Worm (Caenorhabditis elegans) whole organism, young adult: ENCODE measurements around the gene mrps-7.

Experiments used
- B0336.3 ChIP-seq: fragments of 200-800 bp; sonication (Bioruptor generic); IDR thresholded peaks from 2 replicates; pipeline ENCODE4 v1.3.6; 2022; ENCODE audit warnings: missing genetic modification characterization, missing compliant biosample characterization
- D2030.7 ChIP-seq: fragments of 200-800 bp; sonication (Bioruptor generic); IDR thresholded peaks from 2 replicates; pipeline ENCODE4 v1.3.6; 2022; ENCODE audit warnings: missing genetic modification reagents, missing genetic modification characterization, missing compliant biosample characterization
- F10E7.11 ChIP-seq: sonication (generic microtip); optimal IDR thresholded peaks from 2 replicates; lab custom pipeline; 2017; ENCODE audit warnings: mild to moderate bottlenecking, missing genetic modification characterization, moderate library complexity, missing compliant biosample characterization
- F37B4.10 ChIP-seq: fragments of 200-800 bp; sonication (Bioruptor generic); IDR thresholded peaks from 2 replicates; pipeline ENCODE4 v1.3.6; 2022; ENCODE audit warnings: missing genetic modification characterization, missing compliant biosample characterization
- K11D2.4 ChIP-seq: fragments of 200-800 bp; sonication (Bioruptor generic); IDR thresholded peaks from 2 replicates; pipeline ENCODE4 v1.3.6; 2022; ENCODE audit warnings: missing genetic modification reagents, missing genetic modification characterization, missing compliant biosample characterization
- K12H6.12 ChIP-seq: fragments of 200-800 bp; sonication (Bioruptor generic); optimal IDR thresholded peaks from 2 replicates; lab custom pipeline; 2018; ENCODE audit warnings: mild to moderate bottlenecking, missing genetic modification characterization, missing compliant biosample characterization
- Y79H2A.3 ChIP-seq: fragments of 200-800 bp; sonication (Bioruptor generic); conservative IDR thresholded peaks from 2 replicates; pipeline ENCODE4 v1.3.6; 2022; ENCODE audit warnings: missing genetic modification reagents, missing genetic modification characterization, missing compliant biosample characterization
- ama-1 ChIP-seq, 3 experiments: fragments of 150-350 bp in 1 of 3; sonication (generic microtip) in 2 of 3; optimal IDR thresholded peaks; 2 replicates each; lab custom pipeline; 2014 to 2018; ENCODE audit warnings: missing biosample characterization in 2 of 3, missing genetic modification characterization in 2 of 3, missing genetic modification reagents in 2 of 3
- aptf-2 ChIP-seq: fragments of 200-800 bp; sonication (Bioruptor generic); conservative IDR thresholded peaks from 2 replicates; pipeline ENCODE4 v1.3.6; 2022; ENCODE audit warnings: missing genetic modification reagents, missing genetic modification characterization, missing compliant biosample characterization
- atf-7 ChIP-seq: sonication (generic microtip); optimal IDR thresholded peaks from 2 replicates; lab custom pipeline; 2017; ENCODE audit warnings: mild to moderate bottlenecking, missing genetic modification characterization, missing compliant biosample characterization
- attf-3 ChIP-seq: fragments of 200-800 bp; sonication (Bioruptor generic); conservative IDR thresholded peaks from 2 replicates; pipeline ENCODE4 v1.3.6; 2022; ENCODE audit warnings: missing genetic modification reagents, missing genetic modification characterization, missing compliant biosample characterization
- attf-5 ChIP-seq: fragments of 200-800 bp; sonication (Bioruptor generic); optimal IDR thresholded peaks from 2 replicates; lab custom pipeline; 2018; ENCODE audit warnings: mild to moderate bottlenecking, missing genetic modification characterization, missing compliant biosample characterization
- bed-1 ChIP-seq: fragments of 200-800 bp; sonication (Bioruptor generic); IDR thresholded peaks from 2 replicates; pipeline ENCODE4 v1.3.6; 2022; ENCODE audit warnings: missing genetic modification reagents, missing genetic modification characterization, missing compliant biosample characterization
- cebp-1 ChIP-seq, 2 experiments: fragments of 200-800 bp in 1 of 2; sonication (Bioruptor generic) in 1 of 2; sonication (generic microtip) in 1 of 2; IDR thresholded peaks in 1 of 2; optimal IDR thresholded peaks in 1 of 2; 2 replicates each; pipeline versions ENCODE4 v1.3.6 to Lab custom; 2017 to 2022; ENCODE audit warnings: missing compliant biosample characterization in 2 of 2, missing genetic modification characterization in 2 of 2, mild to moderate bottlenecking in 1 of 2, missing genetic modification reagents in 1 of 2, moderate library complexity in 1 of 2
- cebp-2 ChIP-seq: fragments of 200-800 bp; sonication (Bioruptor generic); IDR thresholded peaks from 2 replicates; pipeline ENCODE4 v1.3.6; 2022; ENCODE audit warnings: missing genetic modification characterization, missing compliant biosample characterization
- ceh-100 ChIP-seq: fragments of 200-800 bp; sonication (Bioruptor generic); IDR thresholded peaks from 2 replicates; pipeline ENCODE4 v1.3.6; 2022; ENCODE audit warnings: missing genetic modification reagents, missing genetic modification characterization, missing compliant biosample characterization
- ceh-40 ChIP-seq: fragments of 200-800 bp; sonication (Bioruptor generic); IDR thresholded peaks from 2 replicates; pipeline ENCODE4 v1.3.6; 2022; ENCODE audit warnings: missing genetic modification characterization, missing compliant biosample characterization
- dox-1 ChIP-seq: fragments of 200-800 bp; sonication (Bioruptor generic); IDR thresholded peaks from 2 replicates; pipeline ENCODE4 v1.3.6; 2022; ENCODE audit warnings: missing genetic modification reagents, missing genetic modification characterization, missing compliant biosample characterization
- efl-1 ChIP-seq: fragments of 150-350 bp; optimal IDR thresholded peaks from 2 replicates; lab custom pipeline; 2014; ENCODE audit warnings: missing biosample characterization, missing genetic modification reagents, missing genetic modification characterization
- egrh-3 ChIP-seq: fragments of 200-800 bp; sonication (Bioruptor generic); IDR thresholded peaks from 2 replicates; pipeline ENCODE4 v1.3.6; 2022; ENCODE audit warnings: missing genetic modification reagents, missing genetic modification characterization, missing compliant biosample characterization
- ekl-4 ChIP-seq: fragments of 200-800 bp; sonication (Bioruptor generic); IDR thresholded peaks from 2 replicates; pipeline ENCODE4 v1.3.6; 2022; ENCODE audit warnings: missing genetic modification reagents, missing genetic modification characterization, missing compliant biosample characterization
- hmg-1.2 ChIP-seq: fragments of 200-800 bp; sonication (Bioruptor generic); IDR thresholded peaks from 2 replicates; pipeline ENCODE4 v1.3.6; 2022; ENCODE audit warnings: missing genetic modification reagents, missing genetic modification characterization, missing compliant biosample characterization
- hrde-1 ChIP-seq: sonication (generic microtip); optimal IDR thresholded peaks from 2 replicates; lab custom pipeline; 2016; ENCODE audit warnings: missing genetic modification characterization, mild to moderate bottlenecking, missing compliant biosample characterization, moderate library complexity, missing genotype, missing genetic modification reagents, borderline replicate concordance
- hsf-1 ChIP-seq: fragments of 200-800 bp; sonication (Bioruptor generic); IDR thresholded peaks from 2 replicates; pipeline ENCODE4 v1.3.6; 2022; ENCODE audit warnings: missing genetic modification reagents, missing genetic modification characterization, missing compliant biosample characterization
- let-607 ChIP-seq, 2 experiments: fragments of 200-800 bp in 1 of 2; sonication (Bioruptor generic) in 1 of 2; sonication (generic microtip) in 1 of 2; optimal IDR thresholded peaks; 2 replicates each; lab custom pipeline; 2016 to 2018; ENCODE audit warnings: mild to moderate bottlenecking in 2 of 2, missing compliant biosample characterization in 2 of 2, missing genetic modification characterization in 2 of 2, moderate library complexity in 2 of 2, missing genotype in 1 of 2
- lin-35 ChIP-seq, 3 experiments: fragments of 150-350 bp in 2 of 3; sonication (generic microtip) in 1 of 3; optimal IDR thresholded peaks; 2 replicates each; lab custom pipeline; 2014 to 2018; ENCODE audit warnings: missing biosample characterization in 3 of 3, missing genetic modification characterization in 3 of 3, missing genetic modification reagents in 3 of 3
- lin-40 ChIP-seq: sonication (generic microtip); optimal IDR thresholded peaks from 2 replicates; lab custom pipeline; 2016; ENCODE audit warnings: missing genetic modification characterization, mild to moderate bottlenecking, missing compliant biosample characterization, missing genotype, missing genetic modification reagents
- lir-1 ChIP-seq: fragments of 200-800 bp; sonication (Bioruptor generic); conservative IDR thresholded peaks from 2 replicates; pipeline ENCODE4 v1.3.6; 2022; ENCODE audit warnings: missing genetic modification reagents, missing genetic modification characterization, missing compliant biosample characterization
- mel-28 ChIP-seq: sonication (generic microtip); optimal IDR thresholded peaks from 2 replicates; lab custom pipeline; 2016; ENCODE audit warnings: borderline replicate concordance, mild to moderate bottlenecking, missing genetic modification characterization, missing compliant biosample characterization
- mxl-1 ChIP-seq: sonication (generic microtip); optimal IDR thresholded peaks from 2 replicates; lab custom pipeline; 2016; ENCODE audit warnings: missing genetic modification characterization, missing compliant biosample characterization
- nfya-1 ChIP-seq: sonication (generic microtip); optimal IDR thresholded peaks from 2 replicates; lab custom pipeline; 2017; ENCODE audit warnings: antibody characterized with exemption, missing compliant biosample characterization, missing genetic modification characterization, borderline replicate concordance; ENCODE audit not compliant: insufficient read depth
- nfyb-1 ChIP-seq: fragments of 200-800 bp; sonication (Bioruptor generic); IDR thresholded peaks from 2 replicates; pipeline ENCODE4 v1.3.6; 2022; ENCODE audit warnings: missing genetic modification reagents, missing genetic modification characterization, missing compliant biosample characterization
- nhr-80 ChIP-seq: sonication (generic microtip); optimal IDR thresholded peaks from 2 replicates; lab custom pipeline; 2016; ENCODE audit warnings: missing genetic modification characterization, missing compliant biosample characterization
- nhr-90 ChIP-seq: sonication (generic microtip); optimal IDR thresholded peaks from 2 replicates; lab custom pipeline; 2016; ENCODE audit warnings: missing genotype, mild to moderate bottlenecking, missing genetic modification characterization, missing compliant biosample characterization
- pbrm-1 ChIP-seq: fragments of 200-800 bp; sonication (Bioruptor generic); IDR thresholded peaks from 2 replicates; pipeline ENCODE4 v1.3.6; 2022; ENCODE audit warnings: missing genetic modification reagents, missing genetic modification characterization, missing compliant biosample characterization
- repo-1 ChIP-seq: sonication (generic microtip); optimal IDR thresholded peaks from 2 replicates; lab custom pipeline; 2017; ENCODE audit warnings: mild to moderate bottlenecking, missing genetic modification characterization, missing compliant biosample characterization
- snpc-1.3 ChIP-seq: sonication (generic microtip); optimal IDR thresholded peaks from 2 replicates; lab custom pipeline; 2017; ENCODE audit warnings: missing genetic modification characterization, mild to moderate bottlenecking, missing compliant biosample characterization, antibody characterized with exemption, moderate library complexity, missing genotype, missing genetic modification reagents; ENCODE audit not compliant: insufficient read depth
- snpc-4 ChIP-seq, 5 experiments: fragments of 150-350 bp in 1 of 5; sonication (generic microtip) in 4 of 5; optimal IDR thresholded peaks; 2 replicates each; lab custom pipeline; 2014 to 2018; ENCODE audit warnings: missing genetic modification characterization in 5 of 5, missing biosample characterization in 3 of 5, antibody characterized with exemption in 2 of 5, mild to moderate bottlenecking in 2 of 5, missing compliant biosample characterization in 2 of 5, missing genotype in 2 of 5, moderate library complexity in 2 of 5, missing genetic modification reagents in 1 of 5
- somi-1 ChIP-seq: fragments of 200-800 bp; sonication (Bioruptor generic); optimal IDR thresholded peaks from 2 replicates; lab custom pipeline; 2018; ENCODE audit warnings: mild to moderate bottlenecking, missing genetic modification characterization, missing compliant biosample characterization
- tbp1 ChIP-seq: fragments of 200-800 bp; sonication (Bioruptor generic); optimal IDR thresholded peaks from 2 replicates; lab custom pipeline; 2018; ENCODE audit warnings: mild to moderate bottlenecking, missing genetic modification characterization, missing compliant biosample characterization
- unc-62 ChIP-seq: fragments of 150-350 bp; optimal IDR thresholded peaks from 2 replicates; lab custom pipeline; 2014; ENCODE audit warnings: missing biosample characterization, missing genetic modification reagents, missing genetic modification characterization
- zfh-2 ChIP-seq: fragments of 200-800 bp; sonication (Bioruptor generic); conservative IDR thresholded peaks from 2 replicates; pipeline ENCODE4 v1.3.6; 2022; ENCODE audit warnings: missing genetic modification reagents, missing genetic modification characterization, missing compliant biosample characterization
- ztf-18 ChIP-seq: sonication (generic microtip); optimal IDR thresholded peaks from 2 replicates; lab custom pipeline; 2016; ENCODE audit warnings: missing genotype, mild to moderate bottlenecking, missing genetic modification characterization, missing compliant biosample characterization
- ztf-26 ChIP-seq: sonication (generic microtip); optimal IDR thresholded peaks from 2 replicates; lab custom pipeline; 2017; ENCODE audit warnings: missing genetic modification characterization, missing compliant biosample characterization

The mrps-7 gene

ce11 chrIV:14793900-14794624, 26.5 kb upstream of the mrps-7 start:
- TF ChIP-seq ekl-4 (no peak), atf-7 (tag; lab: Kevin White, UChicago) (peak; percentile 17), somi-1 (GFP tag; lab: Kevin White, UChicago) (no peak), cebp-1 (GFP tag; IDR thresholded peaks at IDR 0.05; lab: Robert Waterston, UW) (no peak), cebp-1 (tag; optimal IDR thresholded peaks at IDR 0.05; lab: Kevin White, UChicago) (no peak), repo-1 (no peak), snpc-1.3 (tag; lab: Kevin White, UChicago) (no peak), hrde-1 (tag; lab: Kevin White, UChicago) (no peak), ztf-26 (tag; lab: Kevin White, UChicago) (peak; percentile 43), B0336.3 (GFP tag; lab: Robert Waterston, UW) (0 out of 2 replicates have a peak, but pooled peaks have one; percentile 26), Y79H2A.3 (GFP tag; lab: Robert Waterston, UW) (no peak), aptf-2 (no peak), hsf-1 (GFP tag; lab: Robert Waterston, UW) (peak; percentile 54; the same call in 1 of the 2 replicates), dox-1 (GFP tag; lab: Robert Waterston, UW) (no peak), hmg-1.2 (GFP tag; lab: Robert Waterston, UW) (peak; percentile 48; the same call in 1 of the 2 replicates), lir-1 (peak; percentile 39; the same call in 1 of the 2 replicates), mel-28 (tag; lab: Kevin White, UChicago) (no peak), D2030.7 (GFP tag; lab: Robert Waterston, UW) (no peak), nhr-80 (tag; lab: Kevin White, UChicago) (peak; percentile 64), efl-1 (GFP tag; lab: Kevin White, UChicago) (no peak), F37B4.10 (0 out of 2 replicates have a peak, but pooled peaks have one; percentile 36), lin-40 (tag; lab: Kevin White, UChicago) (peak; percentile 45), egrh-3 (GFP tag; lab: Robert Waterston, UW) (0 out of 2 replicates have a peak, but pooled peaks have one; percentile 10), ceh-40 (GFP tag; lab: Robert Waterston, UW) (no peak), cebp-2 (GFP tag; lab: Robert Waterston, UW) (no peak), attf-5 (GFP tag; lab: Kevin White, UChicago) (peak; percentile 62), K11D2.4 (0 out of 2 replicates have a peak, but pooled peaks have one; percentile 12), K12H6.12 (tag; lab: Kevin White, UChicago) (peak; percentile 66), nfyb-1 (GFP tag; lab: Robert Waterston, UW) (0 out of 2 replicates have a peak, but pooled peaks have one; percentile 30), nhr-90 (tag; lab: Kevin White, UChicago) (peak; percentile 38), ceh-100 (GFP tag; lab: Robert Waterston, UW) (no peak; the same call in 1 of the 2 replicates), bed-1 (GFP tag; lab: Robert Waterston, UW) (no peak), mxl-1 (tag; lab: Kevin White, UChicago) (no peak), nfya-1 (tag; lab: Kevin White, UChicago) (no peak), zfh-2 (GFP tag; lab: Robert Waterston, UW) (peak; percentile 51; the same call in 1 of the 2 replicates), tbp1 (no peak), lin-35 (GFP tag; optimal IDR thresholded peaks at IDR 0.05; lab: Kevin White, UChicago) (peak in 1 of 3 experiments; percentile 13), ztf-18 (tag; lab: Kevin White, UChicago) (peak; percentile 50), snpc-4 (GFP tag; optimal IDR thresholded peaks at IDR 0.05; lab: Kevin White, UChicago) (peak; percentile 15), snpc-4 (tag; optimal IDR thresholded peaks at IDR 0.05; lab: Kevin White, UChicago) (peak in 1 of 4 experiments; percentile 3), pbrm-1 (GFP tag; lab: Robert Waterston, UW) (0 out of 2 replicates have a peak, but pooled peaks have one; percentile 6), ama-1 (optimal IDR thresholded peaks at IDR 0.05; lab: Kevin White, UChicago) (peak; percentile 34), ama-1 (GFP tag; optimal IDR thresholded peaks at IDR 0.05; lab: Kevin White, UChicago) (no peak), let-607 (tag; optimal IDR thresholded peaks at IDR 0.05; lab: Kevin White, UChicago) (peak; percentile 75 to 88), attf-3 (GFP tag; lab: Robert Waterston, UW) (0 out of 2 replicates have a peak, but pooled peaks have one; percentile 23), unc-62 (GFP tag; lab: Kevin White, UChicago) (no peak), F10E7.11 (tag; lab: Kevin White, UChicago) (no peak)
